Fruit fly (Drosophila melanogaster) whole organism, embryonic: ENCODE measurements around the gene CG10970.
A peak's percentile ranks its signal among the peaks of the same experiment; 100 is the strongest.

Experiments
- Antp ChIP-seq: fragments of 200-800 bp; sonication (Bioruptor generic); optimal IDR thresholded peaks from 3 replicates; lab custom pipeline; 2016; ENCODE audit warnings: missing biosample characterization, missing genetic modification characterization
- CG10274 ChIP-seq: fragments of 200-800 bp; sonication (Bioruptor generic); optimal IDR thresholded peaks from 3 replicates; lab custom pipeline; 2017; ENCODE audit warnings: missing biosample characterization, mild to moderate bottlenecking, missing genetic modification characterization
- CG1233 ChIP-seq: fragments of 200-800 bp; sonication (Bioruptor generic); optimal IDR thresholded peaks from 4 replicates; lab custom pipeline; 2018; ENCODE audit warnings: missing biosample characterization, mild to moderate bottlenecking, missing genetic modification characterization
- CG13287 ChIP-seq: fragments of 200-800 bp; sonication (Bioruptor generic); IDR thresholded peaks from 2 replicates; pipeline ENCODE4 v1.3.6; 2022; ENCODE audit warnings: missing biosample characterization, missing genetic modification characterization; ENCODE audit not compliant: partially characterized antibody
- CG13894 ChIP-seq: fragments of 200-800 bp; sonication (Bioruptor generic); optimal IDR thresholded peaks from 3 replicates; lab custom pipeline; 2018; ENCODE audit warnings: missing biosample characterization, mild to moderate bottlenecking, missing genetic modification characterization, moderate library complexity
- CG14667 ChIP-seq: fragments of 200-800 bp; sonication (Bioruptor generic); IDR thresholded peaks from 2 replicates; pipeline ENCODE4 v1.3.6; 2022; ENCODE audit warnings: missing biosample characterization, missing genetic modification characterization
- CG14860 ChIP-seq: fragments of 200-800 bp; sonication (Bioruptor generic); IDR thresholded peaks from 3 replicates; pipeline ENCODE4 v1.3.6; 2022; ENCODE audit warnings: missing biosample characterization, missing genetic modification characterization; ENCODE audit not compliant: partially characterized antibody
- CG14965 ChIP-seq: fragments of 200-800 bp; sonication (Bioruptor generic); optimal IDR thresholded peaks from 2 replicates; lab custom pipeline; 2016; ENCODE audit warnings: missing biosample characterization, missing genetic modification characterization, borderline replicate concordance
- CG15696 ChIP-seq: fragments of 200-800 bp; sonication (Bioruptor generic); optimal IDR thresholded peaks from 2 replicates; lab custom pipeline; 2019; ENCODE audit warnings: missing biosample characterization, mild to moderate bottlenecking, missing genetic modification characterization, moderate library complexity
- CG2202 ChIP-seq: fragments of 200-800 bp; sonication (Bioruptor generic); optimal IDR thresholded peaks from 2 replicates; lab custom pipeline; 2018; ENCODE audit warnings: missing biosample characterization, mild to moderate bottlenecking, missing genetic modification characterization
- CG33557 ChIP-seq: fragments of 200-800 bp; sonication (Bioruptor generic); optimal IDR thresholded peaks from 2 replicates; lab custom pipeline; 2019; ENCODE audit warnings: missing biosample characterization, mild to moderate bottlenecking, missing genetic modification characterization, moderate library complexity
- CG4854 ChIP-seq: fragments of 200-800 bp; sonication (Bioruptor generic); optimal IDR thresholded peaks from 2 replicates; lab custom pipeline; 2016; ENCODE audit warnings: missing biosample characterization, missing genetic modification characterization, inconsistent platforms
- CG6254 ChIP-seq: fragments of 200-800 bp; sonication (Bioruptor generic); optimal IDR thresholded peaks from 3 replicates; lab custom pipeline; 2017; ENCODE audit warnings: mild to moderate bottlenecking, missing biosample characterization, missing genetic modification reagents, missing genetic modification characterization
- CG9215 ChIP-seq: fragments of 200-800 bp; sonication (Bioruptor generic); IDR thresholded peaks from 2 replicates; pipeline ENCODE4 v1.3.6; 2022; ENCODE audit warnings: missing biosample characterization, missing genetic modification characterization
- Dll ChIP-seq: fragments of 200-800 bp; sonication (Bioruptor generic); IDR thresholded peaks from 4 replicates; pipeline ENCODE4 v1.3.6; 2022; ENCODE audit warnings: missing biosample characterization, missing genetic modification characterization; ENCODE audit not compliant: partially characterized antibody
- ERR ChIP-seq: fragments of 200-800 bp; sonication (Bioruptor generic); optimal IDR thresholded peaks from 2 replicates; lab custom pipeline; 2016; ENCODE audit warnings: missing biosample characterization, missing genetic modification characterization
- Elba2 ChIP-seq: fragments of 200-800 bp; sonication (Bioruptor generic); optimal IDR thresholded peaks from 3 replicates; lab custom pipeline; 2016; ENCODE audit warnings: missing biosample characterization, missing genetic modification characterization
- HLHmδ ChIP-seq: fragments of 200-800 bp; sonication (Bioruptor generic); optimal IDR thresholded peaks from 2 replicates; lab custom pipeline; 2018; ENCODE audit warnings: missing biosample characterization, mild to moderate bottlenecking, missing genetic modification characterization, moderate library complexity
- Hr51 ChIP-seq, 2 experiments: fragments of 200-800 bp; sonication (Bioruptor generic); optimal IDR thresholded peaks; 2 replicates in 1 of 2; 3 replicates in 1 of 2; lab custom pipeline; 2016 to 2018; ENCODE audit warnings: missing biosample characterization in 2 of 2, missing genetic modification characterization in 2 of 2, mild to moderate bottlenecking in 1 of 2, moderate library complexity in 1 of 2
- Mad ChIP-seq: fragments of 200-800 bp; sonication (Bioruptor generic); optimal IDR thresholded peaks from 2 replicates; lab custom pipeline; 2016; ENCODE audit warnings: missing biosample characterization, missing genetic modification characterization
- Med ChIP-seq: fragments of 200-800 bp; sonication (Bioruptor generic); peaks from one replicate; lab custom pipeline; 2016; ENCODE audit warnings: missing biosample characterization, missing genetic modification characterization, mild to moderate bottlenecking, inconsistent platforms, moderate library complexity
- Meics ChIP-seq: fragments of 200-800 bp; sonication (Bioruptor generic); optimal IDR thresholded peaks from 2 replicates; lab custom pipeline; 2017; ENCODE audit warnings: missing biosample characterization, mild to moderate bottlenecking, missing genetic modification characterization
- Mrtf ChIP-seq: fragments of 200-800 bp; sonication (Bioruptor generic); IDR thresholded peaks from 3 replicates; pipeline ENCODE4 v1.3.6; 2022; ENCODE audit warnings: missing biosample characterization, missing genetic modification characterization
- Myb ChIP-seq: fragments of 200-800 bp; sonication (Bioruptor generic); optimal IDR thresholded peaks from 2 replicates; lab custom pipeline; 2016; ENCODE audit warnings: missing biosample characterization, missing genetic modification characterization
- NC2α ChIP-seq: fragments of 200-800 bp; sonication (Bioruptor generic); optimal IDR thresholded peaks from 2 replicates; lab custom pipeline; 2016; ENCODE audit warnings: missing biosample characterization, missing genetic modification characterization
- NFAT ChIP-seq: fragments of 200-800 bp; sonication (Bioruptor generic); IDR thresholded peaks from 2 replicates; pipeline ENCODE4 v1.3.6; 2022; ENCODE audit warnings: missing biosample characterization, missing genetic modification characterization
- Trl ChIP-seq, 3 experiments: fragments of >200 bp in 2 of 3; fragments of 200-800 bp in 1 of 3; sonication (Bioruptor generic) in 1 of 3; optimal IDR thresholded peaks; 2 replicates in 1 of 3; 3 replicates in 2 of 3; lab custom pipeline; 2016 to 2017; ENCODE audit warnings: missing biosample characterization in 1 of 3, missing genetic modification characterization in 1 of 3
- al ChIP-seq: fragments of 200-800 bp; sonication (Bioruptor generic); IDR thresholded peaks from 2 replicates; pipeline ENCODE4 v1.3.6; 2022; ENCODE audit warnings: missing biosample characterization, missing genetic modification characterization
- ara ChIP-seq: fragments of 200-800 bp; sonication (Bioruptor generic); IDR thresholded peaks from 2 replicates; pipeline ENCODE4 v1.3.6; 2022; ENCODE audit warnings: missing biosample characterization, missing genetic modification characterization
- cad ChIP-seq: fragments of >200 bp; optimal IDR thresholded peaks from 2 replicates; lab custom pipeline; 2017; ENCODE audit warnings: missing biosample characterization, missing genetic modification characterization
- chif ChIP-seq, 2 experiments: fragments of 200-800 bp; sonication (Bioruptor generic); optimal IDR thresholded peaks; 3 replicates each; lab custom pipeline; 2016; ENCODE audit warnings: missing biosample characterization in 2 of 2, missing genetic modification characterization in 2 of 2
- ci ChIP-seq: fragments of 200-800 bp; sonication (Bioruptor generic); IDR thresholded peaks from 3 replicates; pipeline ENCODE4 v1.3.6; 2022; ENCODE audit warnings: missing biosample characterization, missing genetic modification characterization
- exex ChIP-seq: fragments of 200-800 bp; sonication (Bioruptor generic); optimal IDR thresholded peaks from 4 replicates; lab custom pipeline; 2018; ENCODE audit warnings: missing biosample characterization, mild to moderate bottlenecking, missing genetic modification characterization, moderate library complexity
- gfzf ChIP-seq: fragments of 200-800 bp; sonication (Bioruptor generic); optimal IDR thresholded peaks from 2 replicates; lab custom pipeline; 2016; ENCODE audit warnings: missing biosample characterization, mild to moderate bottlenecking, missing genetic modification characterization, moderate library complexity
- ham ChIP-seq: fragments of 200-800 bp; sonication (Bioruptor generic); IDR thresholded peaks from 2 replicates; pipeline ENCODE4 v1.3.6; 2022; ENCODE audit warnings: missing biosample characterization, missing genetic modification characterization
- her ChIP-seq: fragments of 200-800 bp; sonication (Bioruptor generic); optimal IDR thresholded peaks from 2 replicates; lab custom pipeline; 2016; ENCODE audit warnings: missing biosample characterization, missing genetic modification characterization
- ind ChIP-seq: fragments of 200-800 bp; sonication (Bioruptor generic); optimal IDR thresholded peaks from 3 replicates; lab custom pipeline; 2016; ENCODE audit warnings: missing biosample characterization, missing genetic modification characterization
- insv ChIP-seq, 2 experiments: fragments of 200-800 bp; sonication (Bioruptor generic); optimal IDR thresholded peaks; 3 replicates each; lab custom pipeline; 2016 to 2018; ENCODE audit warnings: missing biosample characterization in 2 of 2, missing genetic modification characterization in 2 of 2
- maf-S ChIP-seq: fragments of 200-800 bp; sonication (Bioruptor generic); optimal IDR thresholded peaks from 2 replicates; lab custom pipeline; 2016; ENCODE audit warnings: missing biosample characterization, missing genetic modification characterization
- nom ChIP-seq: fragments of 200-800 bp; sonication (Bioruptor generic); optimal IDR thresholded peaks from 2 replicates; lab custom pipeline; 2017; ENCODE audit warnings: missing biosample characterization, missing genetic modification characterization, mild to moderate bottlenecking, moderate library complexity, missing genetic modification reagents
- row ChIP-seq: fragments of 200-800 bp; sonication (Bioruptor generic); IDR thresholded peaks from 3 replicates; pipeline ENCODE4 v1.3.6; 2022; ENCODE audit warnings: missing biosample characterization, missing genetic modification characterization
- sens ChIP-seq: fragments of 200-800 bp; sonication (Bioruptor generic); peaks from one replicate; lab custom pipeline; 2016; ENCODE audit warnings: missing biosample characterization, missing genetic modification characterization
- unpg ChIP-seq: fragments of 200-800 bp; sonication (Bioruptor generic); optimal IDR thresholded peaks from 3 replicates; lab custom pipeline; 2018; ENCODE audit warnings: missing biosample characterization, mild to moderate bottlenecking, missing genetic modification characterization, moderate library complexity
- zen ChIP-seq: fragments of 200-800 bp; sonication (Bioruptor generic); optimal IDR thresholded peaks from 3 replicates; lab custom pipeline; 2018; ENCODE audit warnings: missing biosample characterization, mild to moderate bottlenecking, missing genetic modification characterization, moderate library complexity

The CG10970 gene

DNA sequence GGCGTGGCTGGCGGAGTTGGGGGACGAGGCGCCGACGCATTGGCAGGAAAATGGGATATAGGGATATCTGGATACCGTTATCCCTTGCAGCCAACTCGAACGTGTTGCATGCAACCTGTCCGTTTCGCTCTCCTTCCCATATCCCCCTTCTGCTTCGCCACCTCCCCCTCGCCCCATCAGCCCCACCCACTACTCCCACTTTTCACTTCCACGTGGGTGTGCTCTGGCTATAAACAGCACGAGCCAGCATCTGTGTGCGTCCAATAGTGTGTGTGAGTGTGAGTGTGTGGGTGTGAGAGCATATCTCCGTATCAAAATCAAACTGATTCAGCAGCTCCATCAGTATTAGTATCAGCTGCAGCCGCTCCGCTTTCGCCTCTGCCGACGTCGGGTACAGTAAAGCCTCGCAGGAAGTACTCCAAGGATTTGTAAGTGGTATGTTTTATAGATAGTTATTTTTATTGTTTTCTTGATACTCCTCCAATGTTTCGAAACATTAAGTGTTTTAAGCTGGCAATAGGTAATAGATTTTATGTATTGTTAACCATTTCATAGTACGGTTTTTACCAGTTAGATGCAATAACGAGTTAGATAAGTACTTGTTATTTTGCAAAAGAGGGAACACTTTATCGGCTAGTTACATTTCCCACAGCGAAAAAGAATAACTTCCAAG, 47.9 kb upstream of the CG10970 start (continued):
- TF ChIP-seq CG4854 (no peak), maf-S (no peak), CG14965 (no peak), Myb (no peak), Mrtf (GFP tag; lab: Robert Waterston, UW) (no peak), al (no peak), chif (GFP tag; optimal IDR thresholded peaks at IDR 0.05; lab: Kevin White, UChicago) (peak in 1 of 2 experiments; percentile 6), CG33557 (GFP tag; lab: Kevin White, UChicago) (no peak), Hr51 (GFP tag; optimal IDR thresholded peaks at IDR 0.05; lab: Kevin White, UChicago) (no peak), CG6254 (GFP tag; lab: Kevin White, UChicago) (no peak), Dll (GFP tag; lab: Robert Waterston, UW) (no peak), NC2α (GFP tag; lab: Kevin White, UChicago) (no peak), ind (GFP tag; lab: Kevin White, UChicago) (peak; percentile 49), Mad (no peak), Meics (GFP tag; lab: Kevin White, UChicago) (peak; percentile 31), nom (GFP tag; lab: Kevin White, UChicago) (no peak), Trl (optimal IDR thresholded peaks at IDR 0.05; lab: Kevin White, UChicago) (no peak), Trl (GFP tag; optimal IDR thresholded peaks at IDR 0.05; lab: Kevin White, UChicago) (no peak), her (GFP tag; lab: Kevin White, UChicago) (no peak), CG2202 (tag; lab: Kevin White, UChicago) (no peak), Med (GFP tag; lab: Kevin White, UChicago) (peak; percentile 58), ci (peak; percentile 49; the same call in 1 of the 3 replicates), CG13287 (GFP tag; lab: Robert Waterston, UW) (no peak), Antp (GFP tag; lab: Kevin White, UChicago) (peak; percentile 12), ara (no peak), NFAT (GFP tag; lab: Robert Waterston, UW) (no peak), unpg (no peak), HLHmδ (no peak), gfzf (GFP tag; lab: Kevin White, UChicago) (no peak), CG10274 (GFP tag; lab: Kevin White, UChicago) (peak; percentile 20), ERR (GFP tag; lab: Kevin White, UChicago) (no peak), ham (GFP tag; lab: Robert Waterston, UW) (no peak), CG1233 (peak; percentile 21), exex (no peak), cad (GFP tag; lab: Kevin White, UChicago) (no peak), CG9215 (GFP tag; lab: Robert Waterston, UW) (no peak), CG15696 (tag; lab: Kevin White, UChicago) (peak; percentile 5)

DNA sequence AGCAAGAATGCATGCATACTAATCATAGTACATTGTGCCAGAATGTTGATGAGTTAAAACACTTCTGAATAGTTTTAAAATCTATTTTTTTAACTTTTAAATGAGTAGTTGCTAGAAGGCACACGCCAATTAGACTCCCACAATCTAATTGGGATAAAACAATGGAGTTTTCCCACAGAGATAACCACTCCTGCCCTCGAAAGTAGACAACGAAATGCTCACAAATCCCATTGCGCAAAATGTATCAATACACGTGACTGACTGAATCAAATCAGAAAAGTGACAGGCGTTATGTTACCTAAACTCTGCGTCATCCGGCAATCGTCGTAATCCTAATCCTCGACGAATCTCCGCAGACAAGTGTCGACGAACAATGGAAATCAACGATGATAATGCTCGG, 46.6 kb upstream of the CG10970 start:
- TF ChIP-seq row (GFP tag; lab: Robert Waterston, UW) (0 out of 3 replicates have a peak, but pooled peaks have one; percentile 2), CG13894 (tag; lab: Kevin White, UChicago) (peak; percentile 50), sens (GFP tag; lab: Kevin White, UChicago) (peak; percentile 61), zen (tag; lab: Kevin White, UChicago) (peak; percentile 4), Elba2 (GFP tag; lab: Kevin White, UChicago) (peak; percentile 30), insv (GFP tag; optimal IDR thresholded peaks at IDR 0.05; lab: Kevin White, UChicago) (peak; percentile 49 to 96), CG14860 (GFP tag; lab: Robert Waterston, UW) (no peak), CG14667 (GFP tag; lab: Robert Waterston, UW) (no peak)
